Worm (Caenorhabditis elegans) whole organism, mixed stage, embryonic: ENCODE results near the gene spp-28.

Source experiments
- blmp-1 ChIP-seq: fragments of 150-350 bp; optimal IDR thresholded peaks from 2 replicates; lab custom pipeline; 2014; ENCODE audit warnings: missing biosample characterization, missing genetic modification characterization
- lin-13 ChIP-seq: fragments of 150-350 bp; optimal IDR thresholded peaks from 2 replicates; lab custom pipeline; 2014; ENCODE audit warnings: missing biosample characterization, missing genetic modification characterization

DNA sequence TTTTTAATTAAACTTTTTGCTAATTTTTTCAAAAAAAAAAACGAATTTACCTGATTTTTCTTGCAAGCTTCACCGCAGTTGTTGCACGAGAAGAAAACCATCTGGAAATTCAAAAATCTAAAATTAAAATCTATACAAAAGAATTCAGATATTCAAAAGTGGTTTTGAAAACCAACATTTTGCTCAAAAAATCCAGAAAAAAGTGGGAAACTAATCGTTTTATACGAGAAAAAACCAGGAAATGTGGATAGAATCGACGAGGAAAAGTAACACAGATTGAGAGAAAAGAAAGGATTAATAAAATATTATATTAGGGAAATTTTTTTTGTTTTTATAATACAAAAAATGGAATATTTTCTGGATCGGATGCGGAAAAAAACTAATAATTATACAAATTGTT lies 26.1 kb downstream of the spp-28 start, which contains the start of gene C16C10.8:
- no peak for TF ChIP-seq lin-13 (tag; lab: Kevin White, UChicago)
- TF ChIP-seq blmp-1 = no peak
